Worm (Caenorhabditis elegans) whole organism, young adult: ENCODE measurements around the gene stim-1.

Source experiments
- T26A5.8 ChIP-seq: sonication (generic microtip); optimal IDR thresholded peaks from 2 replicates; lab custom pipeline; 2016; ENCODE audit warnings: missing genetic modification characterization, missing compliant biosample characterization
- aptf-2 ChIP-seq: fragments of 200-800 bp; sonication (Bioruptor generic); conservative IDR thresholded peaks from 2 replicates; pipeline ENCODE4 v1.3.6; 2022; ENCODE audit warnings: missing genetic modification reagents, missing genetic modification characterization, missing compliant biosample characterization
- chd-7 ChIP-seq: sonication (generic microtip); optimal IDR thresholded peaks from 2 replicates; lab custom pipeline; 2016; ENCODE audit warnings: mild to moderate bottlenecking, missing genetic modification characterization, moderate library complexity, missing compliant biosample characterization
- die-1 ChIP-seq: sonication (generic microtip); optimal IDR thresholded peaks from 2 replicates; lab custom pipeline; 2016; ENCODE audit warnings: missing genotype, mild to moderate bottlenecking, missing genetic modification characterization, missing compliant biosample characterization
- dpl-1 ChIP-seq: fragments of 150-350 bp; optimal IDR thresholded peaks from 2 replicates; lab custom pipeline; 2014; ENCODE audit warnings: missing biosample characterization, missing genetic modification reagents, missing genetic modification characterization
- madf-8 ChIP-seq: fragments of 200-800 bp; sonication (Bioruptor generic); conservative IDR thresholded peaks from 2 replicates; pipeline ENCODE4 v1.3.6; 2022; ENCODE audit warnings: missing genetic modification reagents, missing genetic modification characterization, missing compliant biosample characterization
- mcd-1 ChIP-seq: fragments of 200-800 bp; sonication (Bioruptor generic); IDR thresholded peaks from 2 replicates; pipeline ENCODE4 v1.3.6; 2022; ENCODE audit warnings: missing genetic modification reagents, missing genetic modification characterization, missing compliant biosample characterization
- ztf-25 ChIP-seq: fragments of 200-800 bp; sonication (Bioruptor generic); IDR thresholded peaks from 2 replicates; pipeline ENCODE4 v1.3.6; 2022; ENCODE audit warnings: missing genetic modification reagents, missing genetic modification characterization, missing compliant biosample characterization

- TF ChIP-seq dpl-1 (GFP tag; lab: Kevin White, UChicago) (no peak), chd-7 (tag; lab: Kevin White, UChicago) (no peak), T26A5.8 (no peak), aptf-2 (GFP tag; lab: Robert Waterston, UW) (no peak), mcd-1 (GFP tag; lab: Robert Waterston, UW) (no peak), die-1 (tag; lab: Kevin White, UChicago) (no peak), madf-8 (GFP tag; lab: Robert Waterston, UW) (no peak), ztf-25 (GFP tag; lab: Robert Waterston, UW) (no peak)
These were observed 28.3 kb upstream of the stim-1 start for ce11 chrIII:446860-447259.
